Fruit fly (Drosophila melanogaster): Measurements from ENCODE around the gene Cpr30B.

DNA sequence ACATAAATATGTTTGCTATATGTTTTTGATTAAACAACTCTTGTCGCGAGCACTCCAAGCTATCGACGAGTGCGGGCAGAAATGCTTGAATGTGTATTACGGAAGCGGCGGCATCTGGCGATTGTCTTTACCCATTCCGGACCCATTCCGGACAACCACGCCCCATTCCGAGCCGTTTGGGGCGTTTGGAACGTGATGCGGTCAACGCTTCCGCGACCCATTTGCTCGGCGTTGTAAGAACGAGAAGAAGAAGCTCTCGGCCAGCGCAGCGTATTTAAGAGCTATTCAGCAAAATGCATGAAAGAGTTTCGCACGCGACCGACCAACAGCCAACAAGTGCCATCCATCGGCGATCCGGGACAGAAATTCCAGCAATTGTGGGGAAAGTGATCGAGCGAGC is 2.8 kb downstream of the Cpr30B start, which contains the start of gene CG13114:
- TF ChIP-seq h (optimal IDR thresholded peaks at IDR 0.05) (no peak), psq (optimal IDR thresholded peaks at IDR 0.05) (no peak), Sin3A (optimal IDR thresholded peaks at IDR 0.05) (no peak)

Data from Kc167 (cell line).